Fruit fly (Drosophila melanogaster) S2 (cell line): ENCODE results near the gene Alh.

Experiments used
- CG8478 ChIP-seq: fragments of >200 bp; optimal IDR thresholded peaks from 2 replicates; lab custom pipeline; 2018
- CTCF ChIP-seq, 2 experiments: fragments of >200 bp; optimal IDR thresholded peaks; 2 replicates each; lab custom pipeline; 2018

- TF ChIP-seq CG8478 (lab: Kevin White, UChicago) (no peak), CTCF (optimal IDR thresholded peaks at IDR 0.05; lab: Kevin White, UChicago) (no peak)
Observed at dm6 chr3R:7135881-7136280, 11.9 kb upstream of the Alh start, which contains the start of gene Fer1.
